Fruit fly (Drosophila melanogaster) whole organism, wandering third instar larva: ENCODE results near the gene dsx.

Source experiments
- Abd-B ChIP-seq: fragments of >200 bp; optimal IDR thresholded peaks from 2 replicates; lab custom pipeline; 2017; ENCODE audit warnings: missing biosample characterization, missing genetic modification characterization
- CG9705 ChIP-seq: fragments of 200-800 bp; sonication (Bioruptor generic); optimal IDR thresholded peaks from 2 replicates; lab custom pipeline; 2018; ENCODE audit warnings: missing biosample characterization, mild to moderate bottlenecking, missing genetic modification characterization
- Dfd ChIP-seq: fragments of >200 bp; optimal IDR thresholded peaks from 2 replicates; lab custom pipeline; 2017; ENCODE audit warnings: missing biosample characterization, missing genetic modification characterization
- Dif ChIP-seq: fragments of 200-275, 200-300 bp; sonication (Bioruptor generic); optimal IDR thresholded peaks from 2 replicates; lab custom pipeline; 2018; ENCODE audit warnings: missing biosample characterization, missing genetic modification characterization; ENCODE audit not compliant: partially characterized antibody
- GATAd ChIP-seq: sonication (Bioruptor generic); optimal IDR thresholded peaks from 2 replicates; lab custom pipeline; 2016; ENCODE audit warnings: missing biosample characterization, missing genetic modification characterization
- HLH106 ChIP-seq: fragments of 200-800 bp; optimal IDR thresholded peaks from 3 replicates; lab custom pipeline; 2019; ENCODE audit warnings: missing biosample characterization, mild to moderate bottlenecking, missing genetic modification characterization, moderate library complexity
- Hr78 ChIP-seq: fragments of >200 bp; optimal IDR thresholded peaks from 2 replicates; lab custom pipeline; 2017; ENCODE audit warnings: missing biosample characterization, missing genetic modification characterization
- Hr83 ChIP-seq: fragments of 200-300 bp; sonication (Bioruptor generic); optimal IDR thresholded peaks from 2 replicates; lab custom pipeline; 2016; ENCODE audit warnings: missing biosample characterization, mild to moderate bottlenecking, missing genetic modification characterization, moderate library complexity; ENCODE audit not compliant: poor library complexity, severe bottlenecking
- Jra ChIP-seq: sonication (Bioruptor generic); optimal IDR thresholded peaks from 2 replicates; lab custom pipeline; 2016; ENCODE audit warnings: missing biosample characterization, missing genetic modification characterization
- Mio ChIP-seq: sonication (Bioruptor generic); optimal IDR thresholded peaks from 2 replicates; lab custom pipeline; 2016; ENCODE audit warnings: missing biosample characterization, missing genetic modification characterization
- Myc ChIP-seq: fragments of >200 bp; optimal IDR thresholded peaks from 2 replicates; lab custom pipeline; 2017
- N ChIP-seq: fragments of >200 bp; optimal IDR thresholded peaks from 2 replicates; lab custom pipeline; 2018; ENCODE audit warnings: missing biosample characterization, missing external identifiers, missing genetic modification characterization
- OdsH ChIP-seq: fragments of 200-800 bp; sonication (Bioruptor generic); optimal IDR thresholded peaks from 2 replicates; lab custom pipeline; 2016; ENCODE audit warnings: missing biosample characterization, mild to moderate bottlenecking, missing genetic modification characterization
- Rel ChIP-seq, 2 experiments: fragments of 200-800 bp; sonication (Bioruptor generic) in 1 of 2; optimal IDR thresholded peaks; 2 replicates in 1 of 2; 3 replicates in 1 of 2; lab custom pipeline; 2016 to 2019; ENCODE audit warnings: mild to moderate bottlenecking in 2 of 2, missing biosample characterization in 2 of 2, missing genetic modification characterization in 2 of 2, moderate library complexity in 1 of 2
- Vsx2 ChIP-seq: fragments of 200-300, 225-300 bp; sonication (Bioruptor generic); optimal IDR thresholded peaks from 2 replicates; lab custom pipeline; 2018; ENCODE audit warnings: missing biosample characterization, missing genetic modification characterization; ENCODE audit not compliant: partially characterized antibody
- br ChIP-seq: fragments of 200-800 bp; sonication (Bioruptor generic); optimal IDR thresholded peaks from 2 replicates; lab custom pipeline; 2016; ENCODE audit warnings: missing biosample characterization, missing genetic modification characterization
- brk ChIP-seq: fragments of 200-800 bp; sonication (Bioruptor generic); optimal IDR thresholded peaks from 2 replicates; lab custom pipeline; 2016; ENCODE audit warnings: missing biosample characterization, mild to moderate bottlenecking, missing genetic modification characterization
- dl ChIP-seq, 2 experiments: fragments of 175-275, 200-275 bp in 1 of 2; fragments of 200-275 bp in 1 of 2; sonication (Bioruptor generic); optimal IDR thresholded peaks; lab custom pipeline; 2018; ENCODE audit warnings: mild to moderate bottlenecking in 2 of 2, missing biosample characterization in 2 of 2, missing genetic modification characterization in 2 of 2, moderate library complexity in 2 of 2; ENCODE audit not compliant: partially characterized antibody in 2 of 2, insufficient read depth in 1 of 2
- dsf ChIP-seq: sonication (Bioruptor generic); optimal IDR thresholded peaks from 2 replicates; lab custom pipeline; 2016; ENCODE audit warnings: missing biosample characterization, missing genetic modification characterization, borderline replicate concordance
- ey ChIP-seq: fragments of 200-800 bp; sonication (Bioruptor generic); optimal IDR thresholded peaks from 2 replicates; lab custom pipeline; 2016; ENCODE audit warnings: missing biosample characterization, missing genetic modification characterization
- foxo ChIP-seq, 2 experiments: fragments of 200-800 bp; sonication (Bioruptor generic); optimal IDR thresholded peaks; 2 replicates in 1 of 2; 3 replicates in 1 of 2; lab custom pipeline; 2016 to 2017; ENCODE audit warnings: missing biosample characterization in 2 of 2, missing genetic modification characterization in 2 of 2
- fru ChIP-seq: fragments of 200-800 bp; sonication (Bioruptor generic); optimal IDR thresholded peaks from 3 replicates; lab custom pipeline; 2016; ENCODE audit warnings: missing biosample characterization, mild to moderate bottlenecking, missing genetic modification characterization
- h ChIP-seq: fragments of 200-800 bp; sonication (Bioruptor generic); optimal IDR thresholded peaks from 3 replicates; lab custom pipeline; 2016; ENCODE audit warnings: missing biosample characterization, mild to moderate bottlenecking, missing genetic modification characterization
- jim ChIP-seq: fragments of 175-275, 200-325 bp; sonication (Bioruptor generic); optimal IDR thresholded peaks from 2 replicates; lab custom pipeline; 2016; ENCODE audit warnings: missing biosample characterization, mild to moderate bottlenecking, missing genetic modification characterization
- lola ChIP-seq: fragments of >200 bp; optimal IDR thresholded peaks from 2 replicates; lab custom pipeline; 2017; ENCODE audit warnings: missing biosample characterization, missing genetic modification characterization
- pan ChIP-seq: fragments of >200 bp; optimal IDR thresholded peaks from 2 replicates; lab custom pipeline; 2017
- psq ChIP-seq: fragments of 200-800 bp; sonication (Bioruptor generic); optimal IDR thresholded peaks from 3 replicates; lab custom pipeline; 2017; ENCODE audit warnings: missing biosample characterization, mild to moderate bottlenecking, missing genetic modification characterization, moderate library complexity
- rgr ChIP-seq: fragments of 200-800 bp; sonication (Bioruptor generic); optimal IDR thresholded peaks from 3 replicates; lab custom pipeline; 2016; ENCODE audit warnings: missing biosample characterization, mild to moderate bottlenecking, missing genetic modification characterization
- sage ChIP-seq: fragments of 200-800 bp; sonication (Bioruptor generic); optimal IDR thresholded peaks from 2 replicates; lab custom pipeline; 2016; ENCODE audit warnings: missing biosample characterization, mild to moderate bottlenecking, missing genetic modification characterization
- woc ChIP-seq: sonication (Bioruptor generic); optimal IDR thresholded peaks from 2 replicates; lab custom pipeline; 2016; ENCODE audit warnings: missing biosample characterization, mild to moderate bottlenecking, missing genetic modification characterization

dsx gene

DNA sequence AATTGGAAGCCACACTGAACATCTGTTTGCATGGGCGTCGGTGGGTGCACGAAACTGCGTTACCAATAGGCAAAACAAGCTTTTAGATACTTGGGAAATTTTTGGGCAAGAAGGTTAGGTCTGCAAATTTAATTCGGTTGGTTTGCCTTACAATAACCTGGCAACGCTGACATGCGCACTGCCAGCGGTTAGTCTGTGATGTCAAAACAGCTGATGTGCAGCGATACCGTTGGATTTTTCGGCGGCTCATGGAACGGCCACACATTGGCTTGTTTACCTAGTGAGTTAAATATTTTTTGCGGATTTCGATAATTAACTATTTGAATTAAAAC lies 80.4 kb downstream of the dsx start, which contains the start of gene ArgRS-m (continued):
- TF ChIP-seq Rel (GFP tag; optimal IDR thresholded peaks at IDR 0.05; lab: Kevin White, UChicago) (no peak), Rel (tag; optimal IDR thresholded peaks at IDR 0.05; lab: Kevin White, UChicago) (no peak), rgr (peak; percentile 78), pan (lab: Kevin White, UChicago) (no peak), sage (no peak)

dm6 chr3R:7886167-7886858 lies 80.9 kb downstream of the dsx start, which contains the start of gene CG17816:
Gene CG17816 (minus strand): TSS chr3R:7886733.
- TF ChIP-seq Abd-B (GFP tag; lab: Kevin White, UChicago) (peak; percentile 66), dsf (GFP tag; lab: Kevin White, UChicago) (no peak), Hr78 (GFP tag; lab: Kevin White, UChicago) (no peak), jim (GFP tag; lab: Kevin White, UChicago) (no peak), rgr (no peak), CG9705 (GFP tag; lab: Kevin White, UChicago) (no peak), HLH106 (tag; lab: Kevin White, UChicago) (no peak), Dfd (GFP tag; lab: Kevin White, UChicago) (peak; percentile 29), Dif (peak; percentile 73), brk (no peak), ey (GFP tag; lab: Kevin White, UChicago) (no peak), h (no peak), psq (GFP tag; lab: Kevin White, UChicago) (no peak), Mio (no peak), Rel (GFP tag; optimal IDR thresholded peaks at IDR 0.05; lab: Kevin White, UChicago) (no peak), Rel (tag; optimal IDR thresholded peaks at IDR 0.05; lab: Kevin White, UChicago) (peak; percentile 45), OdsH (GFP tag; lab: Kevin White, UChicago) (no peak), dl (GFP tag; optimal IDR thresholded peaks at IDR 0.05; lab: Kevin White, UChicago; ENCODE audit: insufficient read depth in 1 of 2, partially characterized antibody in 2 of 2) (peak in 1 of 2 experiments; percentile 15), Myc (lab: Kevin White, UChicago) (peak; percentile 78), woc (GFP tag; lab: Kevin White, UChicago) (no peak), Jra (GFP tag; lab: Kevin White, UChicago) (no peak), fru (GFP tag; lab: Kevin White, UChicago) (no peak), N (GFP tag; lab: Kevin White, UChicago) (no peak), Vsx2 (no peak), lola (GFP tag; lab: Kevin White, UChicago) (no peak), GATAd (GFP tag; lab: Kevin White, UChicago) (no peak), br (no peak), Hr83 (GFP tag; lab: Kevin White, UChicago) (no peak), foxo (GFP tag; optimal IDR thresholded peaks at IDR 0.05; lab: Kevin White, UChicago) (no peak)

DNA sequence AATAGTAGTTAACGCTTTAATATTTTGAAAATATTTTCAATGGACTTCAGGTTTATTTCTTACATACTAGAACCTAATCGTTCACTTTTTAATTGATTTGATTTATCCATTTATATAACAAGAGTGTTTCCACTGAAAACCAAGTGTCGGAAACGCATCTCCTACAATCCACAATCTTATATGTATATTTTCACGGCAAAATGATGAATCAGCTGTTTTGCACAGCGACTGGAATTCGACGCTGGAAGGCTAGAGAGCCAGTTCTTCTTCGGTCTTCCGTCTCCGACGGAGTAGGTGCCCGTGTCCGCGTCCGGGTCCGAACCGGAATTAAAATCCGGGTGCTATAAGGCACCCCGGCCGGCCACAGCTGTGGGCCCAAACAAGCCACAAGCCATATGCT lies 82.8 kb downstream of the dsx start:
- TF ChIP-seq dl (GFP tag; optimal IDR thresholded peaks at IDR 0.05; lab: Kevin White, UChicago; ENCODE audit: insufficient read depth in 1 of 2, partially characterized antibody in 2 of 2): no peak
- no peak for TF ChIP-seq GATAd (GFP tag; lab: Kevin White, UChicago)
- no peak for TF ChIP-seq pan (lab: Kevin White, UChicago)
- TF ChIP-seq N (GFP tag; lab: Kevin White, UChicago): no peak
- TF ChIP-seq Hr83 (GFP tag; lab: Kevin White, UChicago): no peak
- TF ChIP-seq Dif: no peak
- no peak for TF ChIP-seq Vsx2
- TF ChIP-seq Hr78 (GFP tag; lab: Kevin White, UChicago): no peak
